Fruit fly (Drosophila melanogaster) whole organism, adult: ENCODE results near the gene noc.

ENCODE experiments used
- CG11617 ChIP-seq: fragments of 200-800 bp; sonication (Bioruptor generic); optimal IDR thresholded peaks from 2 replicates; lab custom pipeline; 2017; ENCODE audit warnings: mild to moderate bottlenecking, missing biosample characterization, missing genetic modification reagents, missing genetic modification characterization
- CG14711 ChIP-seq: fragments of 200-800 bp; sonication (Bioruptor generic); optimal IDR thresholded peaks from 2 replicates; lab custom pipeline; 2018; ENCODE audit warnings: missing biosample characterization, mild to moderate bottlenecking, missing genetic modification characterization, moderate library complexity
- CG5204 ChIP-seq: fragments of 200-800 bp; sonication (Bioruptor generic); optimal IDR thresholded peaks from 2 replicates; lab custom pipeline; 2016; ENCODE audit warnings: missing biosample characterization, missing genetic modification characterization
- Hr96 ChIP-seq: fragments of 200-800 bp; sonication (Bioruptor generic); optimal IDR thresholded peaks from 2 replicates; lab custom pipeline; 2016; ENCODE audit warnings: missing biosample characterization, missing genetic modification characterization
- Mnt ChIP-seq: fragments of 200-800 bp; sonication (Bioruptor generic); optimal IDR thresholded peaks from 2 replicates; lab custom pipeline; 2016; ENCODE audit warnings: missing biosample characterization, mild to moderate bottlenecking, missing genetic modification characterization
- cic ChIP-seq: fragments of 200-800 bp; sonication (Bioruptor generic); optimal IDR thresholded peaks from 2 replicates; lab custom pipeline; 2017; ENCODE audit warnings: missing biosample characterization, mild to moderate bottlenecking, missing genetic modification characterization, moderate library complexity
- cnc ChIP-seq, 2 experiments: fragments of >200 bp; optimal IDR thresholded peaks; 2 replicates each; lab custom pipeline; 2017
- ovo ChIP-seq: fragments of 200-800 bp; sonication (Bioruptor generic); optimal IDR thresholded peaks from 2 replicates; lab custom pipeline; 2016; ENCODE audit warnings: missing biosample characterization, missing genetic modification characterization
- pad ChIP-seq: fragments of 200-800 bp; sonication (Bioruptor generic); optimal IDR thresholded peaks from 3 replicates; lab custom pipeline; 2017; ENCODE audit warnings: missing biosample characterization, missing genetic modification characterization, mild to moderate bottlenecking, moderate library complexity, missing genetic modification reagents
- toe ChIP-seq: fragments of 200-800 bp; sonication (Bioruptor generic); optimal IDR thresholded peaks from 2 replicates; lab custom pipeline; 2016; ENCODE audit warnings: missing biosample characterization, missing genetic modification characterization

DNA sequence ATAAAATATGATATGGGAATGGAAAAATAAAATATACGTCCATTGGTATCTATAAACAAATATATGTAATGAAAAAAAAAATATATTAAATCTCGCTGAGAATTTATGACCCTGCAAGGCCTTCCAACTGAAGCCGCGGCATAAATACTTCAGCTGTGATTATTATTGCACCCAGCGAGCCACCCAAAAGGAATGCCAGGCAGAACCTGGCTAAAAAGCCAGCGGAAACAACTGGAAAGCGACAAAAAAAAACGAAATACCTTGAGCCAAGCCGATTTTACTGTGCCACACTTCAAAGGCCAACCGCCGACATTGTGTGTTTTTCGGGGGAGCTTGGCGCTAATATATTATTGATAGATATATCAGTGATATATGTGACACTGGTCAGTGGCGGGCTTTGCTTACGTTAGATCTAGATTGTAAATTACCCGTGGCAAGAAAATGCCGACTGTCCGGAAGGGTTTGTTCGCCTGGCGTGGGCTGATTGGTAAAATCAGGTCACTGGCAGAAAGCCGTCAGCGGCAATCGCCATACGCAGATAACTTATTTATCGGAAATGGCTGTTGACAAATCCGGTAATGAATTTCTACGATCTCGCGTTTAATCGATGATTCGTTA, 7.9 kb downstream of the noc start:
- TF ChIP-seq CG5204 (no peak), ovo (GFP tag; lab: Kevin White, UChicago) (no peak), CG14711 (tag; lab: Kevin White, UChicago) (no peak), cic (GFP tag; lab: Kevin White, UChicago) (no peak), Mnt (GFP tag; lab: Kevin White, UChicago) (no peak), Hr96 (no peak), CG11617 (no peak), cnc (optimal IDR thresholded peaks at IDR 0.05; lab: Kevin White, UChicago) (no peak), toe (no peak), pad (GFP tag; lab: Kevin White, UChicago) (no peak)
